Worm (Caenorhabditis elegans) whole organism, L1 larva: ENCODE measurements around the gene mev-1.

Experiments used
- ama-1 ChIP-seq: fragments of 150-350 bp; optimal IDR thresholded peaks from 2 replicates; lab custom pipeline; 2014
- nhr-47 ChIP-seq: sonication (generic microtip); optimal IDR thresholded peaks from 2 replicates; lab custom pipeline; 2016; ENCODE audit warnings: mild to moderate bottlenecking, missing genetic modification characterization, moderate library complexity, missing compliant biosample characterization
- nhr-76 ChIP-seq: sonication (generic microtip); optimal IDR thresholded peaks from 2 replicates; lab custom pipeline; 2017; ENCODE audit warnings: missing biosample characterization, missing genetic modification characterization
- snpc-4 ChIP-seq: fragments of 150-350 bp; optimal IDR thresholded peaks from 2 replicates; lab custom pipeline; 2014; ENCODE audit warnings: missing biosample characterization, missing genetic modification characterization
- unc-30 ChIP-seq: sonication (generic microtip); optimal IDR thresholded peaks from 2 replicates; lab custom pipeline; 2017; ENCODE audit warnings: missing biosample characterization, missing genetic modification characterization

DNA sequence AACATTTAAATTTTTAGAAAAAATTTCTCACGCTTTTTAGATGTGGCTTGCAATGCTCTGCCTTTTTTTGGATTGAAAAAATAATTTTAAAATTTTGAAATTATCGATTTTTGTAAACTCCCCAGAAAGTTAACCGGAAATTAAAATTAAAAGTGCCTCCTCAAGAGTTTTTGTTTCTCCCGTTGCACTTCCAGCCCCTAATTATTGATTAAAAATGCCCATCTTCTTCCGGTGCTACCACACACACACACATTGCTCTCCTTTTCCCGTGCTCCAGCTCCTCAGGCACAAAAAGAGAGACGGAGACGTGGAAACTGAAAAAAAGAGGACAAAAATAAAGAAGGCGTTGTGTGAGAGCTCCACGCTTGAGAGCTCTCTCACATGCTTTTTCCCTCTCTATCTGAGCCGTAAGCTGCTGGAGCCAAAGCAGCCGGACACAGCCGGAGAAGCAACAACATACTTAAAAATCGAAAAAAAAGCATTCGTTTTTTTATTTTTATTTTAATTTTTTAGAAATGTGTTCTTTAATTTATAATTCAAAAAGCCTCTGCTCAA is 33.4 kb downstream of the mev-1 start:
- TF ChIP-seq snpc-4 (tag; lab: Kevin White, UChicago) (no peak), ama-1 (lab: Kevin White, UChicago) (no peak), unc-30 (no peak), nhr-47 (tag; lab: Kevin White, UChicago) (peak; percentile 30), nhr-76 (tag; lab: Kevin White, UChicago) (no peak)
